Fruit fly (Drosophila melanogaster) S2 (cell line): Measurements from ENCODE around the gene CG8379.

Experiments used
- CG8478 ChIP-seq: fragments of >200 bp; optimal IDR thresholded peaks from 2 replicates; lab custom pipeline; 2018
- CTCF ChIP-seq, 2 experiments: fragments of >200 bp; optimal IDR thresholded peaks; 2 replicates each; lab custom pipeline; 2018

- TF ChIP-seq CTCF (optimal IDR thresholded peaks at IDR 0.05; lab: Kevin White, UChicago) (no peak), CG8478 (no peak)
Measured at dm6 chr3R:8780689-8781088, 43.5 kb upstream of the CG8379 start, which contains the start of gene CG33189.
